Fruit fly (Drosophila melanogaster) whole organism, embryonic: ENCODE results near the gene fru.
A peak's percentile ranks its signal among the peaks of the same experiment; 100 is the strongest.

ENCODE experiments used
- ATbp ChIP-seq: fragments of 200-800 bp; sonication (Bioruptor generic); optimal IDR thresholded peaks from 2 replicates; lab custom pipeline; 2017; ENCODE audit warnings: missing biosample characterization, mild to moderate bottlenecking, missing genetic modification characterization, missing genetic modification reagents
- Antp ChIP-seq: fragments of 200-800 bp; sonication (Bioruptor generic); optimal IDR thresholded peaks from 3 replicates; lab custom pipeline; 2016; ENCODE audit warnings: missing biosample characterization, missing genetic modification characterization
- Blimp-1 ChIP-seq: fragments of 200-800 bp; sonication (Bioruptor generic); optimal IDR thresholded peaks from 3 replicates; lab custom pipeline; 2018; ENCODE audit warnings: missing biosample characterization, missing genetic modification characterization, mild to moderate bottlenecking, moderate library complexity, missing genetic modification reagents
- CG11398 ChIP-seq: fragments of 200-800 bp; sonication (Bioruptor generic); optimal IDR thresholded peaks from 2 replicates; lab custom pipeline; 2016; ENCODE audit warnings: missing biosample characterization, missing genetic modification characterization
- CG11560 ChIP-seq: fragments of 200-800 bp; sonication (Bioruptor generic); IDR thresholded peaks from 3 replicates; pipeline ENCODE4 v1.3.6; 2022; ENCODE audit warnings: missing biosample characterization, missing genetic modification characterization
- CG1233 ChIP-seq: fragments of 200-800 bp; sonication (Bioruptor generic); optimal IDR thresholded peaks from 4 replicates; lab custom pipeline; 2018; ENCODE audit warnings: missing biosample characterization, mild to moderate bottlenecking, missing genetic modification characterization
- CG12744 ChIP-seq: fragments of 200-800 bp; sonication (Bioruptor generic); optimal IDR thresholded peaks from 2 replicates; lab custom pipeline; 2016; ENCODE audit warnings: missing biosample characterization, missing genetic modification characterization
- CG13424 ChIP-seq: fragments of 200-800 bp; sonication (Bioruptor generic); optimal IDR thresholded peaks from 2 replicates; lab custom pipeline; 2019; ENCODE audit warnings: missing biosample characterization, mild to moderate bottlenecking, missing genetic modification characterization, moderate library complexity
- CG13624 ChIP-seq: fragments of 200-800 bp; sonication (Bioruptor generic); optimal IDR thresholded peaks from 2 replicates; lab custom pipeline; 2016; ENCODE audit warnings: missing biosample characterization, missing genetic modification characterization
- CG14014 ChIP-seq: fragments of 200-800 bp; sonication (Bioruptor generic); IDR thresholded peaks from 2 replicates; pipeline ENCODE4 v1.3.6; 2022; ENCODE audit warnings: missing biosample characterization, missing genetic modification characterization
- CG14710 ChIP-seq: fragments of 200-800 bp; sonication (Bioruptor generic); optimal IDR thresholded peaks from 3 replicates; lab custom pipeline; 2019; ENCODE audit warnings: missing biosample characterization, mild to moderate bottlenecking, missing genetic modification characterization, moderate library complexity
- CG15269 ChIP-seq: fragments of 200-800 bp; sonication (Bioruptor generic); optimal IDR thresholded peaks from 2 replicates; lab custom pipeline; 2018; ENCODE audit warnings: missing biosample characterization, mild to moderate bottlenecking, missing genetic modification characterization, moderate library complexity
- CG17186 ChIP-seq: fragments of 200-800 bp; sonication (Bioruptor generic); optimal IDR thresholded peaks from 3 replicates; lab custom pipeline; 2017; ENCODE audit warnings: missing biosample characterization, missing genetic modification reagents, missing genetic modification characterization
- CG17328 ChIP-seq: fragments of 200-800 bp; sonication (Bioruptor generic); IDR thresholded peaks from 2 replicates; pipeline ENCODE4 v1.3.6; 2022; ENCODE audit warnings: missing biosample characterization, missing genetic modification characterization
- CG1792 ChIP-seq: fragments of 200-800 bp; sonication (Bioruptor generic); optimal IDR thresholded peaks from 2 replicates; lab custom pipeline; 2016; ENCODE audit warnings: missing biosample characterization, missing genetic modification characterization
- CG18619 ChIP-seq: fragments of 200-800 bp; sonication (Bioruptor generic); optimal IDR thresholded peaks from 3 replicates; lab custom pipeline; 2017; ENCODE audit warnings: missing biosample characterization, mild to moderate bottlenecking, missing genetic modification characterization
- CG3163 ChIP-seq: fragments of 200-800 bp; sonication (Bioruptor generic); optimal IDR thresholded peaks from 3 replicates; lab custom pipeline; 2016; ENCODE audit warnings: missing biosample characterization, missing genetic modification characterization
- CG32532 ChIP-seq: fragments of 200-800 bp; sonication (Bioruptor generic); IDR thresholded peaks from 2 replicates; pipeline ENCODE4 v1.3.6; 2022; ENCODE audit warnings: missing biosample characterization, missing genetic modification characterization
- CG33213 ChIP-seq: fragments of 200-800 bp; sonication (Bioruptor generic); optimal IDR thresholded peaks from 3 replicates; lab custom pipeline; 2016; ENCODE audit warnings: missing biosample characterization, missing genetic modification characterization
- CG6689 ChIP-seq: fragments of 200-800 bp; sonication (Bioruptor generic); IDR thresholded peaks from 2 replicates; pipeline ENCODE4 v1.3.6; 2022; ENCODE audit warnings: missing biosample characterization, missing genetic modification characterization
- CG8924 ChIP-seq: fragments of 200-800 bp; optimal IDR thresholded peaks from 3 replicates; lab custom pipeline; 2019; ENCODE audit warnings: missing biosample characterization, mild to moderate bottlenecking, missing genetic modification characterization, moderate library complexity
- CG8944 ChIP-seq: fragments of 200-800 bp; sonication (Bioruptor generic); optimal IDR thresholded peaks from 3 replicates; lab custom pipeline; 2016; ENCODE audit warnings: missing biosample characterization, missing genetic modification characterization
- CoRest ChIP-seq: fragments of 200-800 bp; sonication (Bioruptor generic); optimal IDR thresholded peaks from 3 replicates; lab custom pipeline; 2018; ENCODE audit warnings: missing biosample characterization, mild to moderate bottlenecking, missing genetic modification characterization, moderate library complexity
- Dad ChIP-seq: fragments of 200-800 bp; sonication (Bioruptor generic); optimal IDR thresholded peaks from 3 replicates; lab custom pipeline; 2016; ENCODE audit warnings: missing biosample characterization, missing genetic modification characterization
- HHEX ChIP-seq: fragments of 200-800 bp; sonication (Bioruptor generic); optimal IDR thresholded peaks from 3 replicates; lab custom pipeline; 2017; ENCODE audit warnings: missing biosample characterization, mild to moderate bottlenecking, missing genetic modification characterization, missing genetic modification reagents
- Hmr ChIP-seq: fragments of 200-800 bp; sonication (Bioruptor generic); optimal IDR thresholded peaks from 3 replicates; lab custom pipeline; 2017; ENCODE audit warnings: mild to moderate bottlenecking, missing biosample characterization, missing genetic modification reagents, missing genetic modification characterization
- Hmx ChIP-seq: fragments of 200-800 bp; sonication (Bioruptor generic); optimal IDR thresholded peaks from 2 replicates; lab custom pipeline; 2016; ENCODE audit warnings: missing biosample characterization, missing genetic modification characterization
- NFAT ChIP-seq: fragments of 200-800 bp; sonication (Bioruptor generic); IDR thresholded peaks from 2 replicates; pipeline ENCODE4 v1.3.6; 2022; ENCODE audit warnings: missing biosample characterization, missing genetic modification characterization
- PHDP ChIP-seq: fragments of 200-800 bp; sonication (Bioruptor generic); optimal IDR thresholded peaks from 3 replicates; lab custom pipeline; 2018; ENCODE audit warnings: missing biosample characterization, mild to moderate bottlenecking, missing genetic modification characterization, moderate library complexity
- Rfx ChIP-seq: fragments of 200-800 bp; sonication (Bioruptor generic); IDR thresholded peaks from 2 replicates; pipeline ENCODE4 v1.3.6; 2022; ENCODE audit warnings: missing biosample characterization, missing genetic modification characterization
- Sry-δ ChIP-seq: fragments of 200-800 bp; sonication (Bioruptor generic); optimal IDR thresholded peaks from 2 replicates; lab custom pipeline; 2016; ENCODE audit warnings: missing biosample characterization, missing genetic modification characterization
- Usf ChIP-seq: fragments of 200-800 bp; sonication (Bioruptor generic); optimal IDR thresholded peaks from 2 replicates; lab custom pipeline; 2017; ENCODE audit warnings: missing genotype, missing biosample characterization, missing genetic modification characterization
- bowl ChIP-seq: fragments of 200-800 bp; sonication (Bioruptor generic); IDR thresholded peaks from 2 replicates; pipeline ENCODE4 v1.3.6; 2022; ENCODE audit warnings: missing biosample characterization, missing genetic modification characterization
- br ChIP-seq: fragments of >200 bp; optimal IDR thresholded peaks from 2 replicates; lab custom pipeline; 2017
- btn ChIP-seq: fragments of 200-800 bp; sonication (Bioruptor generic); optimal IDR thresholded peaks from 2 replicates; lab custom pipeline; 2016; ENCODE audit warnings: missing biosample characterization, missing genetic modification characterization
- dmrt99B ChIP-seq: fragments of 200-800 bp; sonication (Bioruptor generic); optimal IDR thresholded peaks from 2 replicates; lab custom pipeline; 2018; ENCODE audit warnings: missing biosample characterization, mild to moderate bottlenecking, missing genetic modification characterization, moderate library complexity
- gem ChIP-seq: fragments of 200-800 bp; sonication (Bioruptor generic); optimal IDR thresholded peaks from 2 replicates; lab custom pipeline; 2019; ENCODE audit warnings: missing biosample characterization, mild to moderate bottlenecking, missing genetic modification characterization, moderate library complexity
- grn ChIP-seq: fragments of 200-800 bp; sonication (Bioruptor generic); optimal IDR thresholded peaks from 3 replicates; lab custom pipeline; 2017; ENCODE audit warnings: missing biosample characterization, missing genetic modification characterization
- her ChIP-seq: fragments of 200-800 bp; sonication (Bioruptor generic); optimal IDR thresholded peaks from 2 replicates; lab custom pipeline; 2016; ENCODE audit warnings: missing biosample characterization, missing genetic modification characterization
- kay ChIP-seq: fragments of 200-800 bp; sonication (Bioruptor generic); optimal IDR thresholded peaks from 2 replicates; lab custom pipeline; 2016; ENCODE audit warnings: missing biosample characterization, missing genetic modification characterization
- nmo ChIP-seq: fragments of 200-800 bp; sonication (Bioruptor generic); optimal IDR thresholded peaks from 2 replicates; lab custom pipeline; 2018; ENCODE audit warnings: missing biosample characterization, mild to moderate bottlenecking, missing genetic modification characterization, moderate library complexity
- pnt ChIP-seq: fragments of 200-800 bp; sonication (Bioruptor generic); optimal IDR thresholded peaks from 3 replicates; lab custom pipeline; 2016; ENCODE audit warnings: missing biosample characterization, missing genetic modification characterization
- sisA ChIP-seq: fragments of 200-800 bp; sonication (Bioruptor generic); IDR thresholded peaks from 2 replicates; pipeline ENCODE4 v1.3.6; 2022; ENCODE audit warnings: missing biosample characterization, missing genetic modification characterization
- slp2 ChIP-seq: fragments of 200-800 bp; sonication (Bioruptor generic); optimal IDR thresholded peaks from 2 replicates; lab custom pipeline; 2016; ENCODE audit warnings: missing biosample characterization, missing genetic modification characterization
- sna ChIP-seq: fragments of 200-800 bp; sonication (Bioruptor generic); IDR thresholded peaks from 2 replicates; pipeline ENCODE4 v1.3.6; 2022; ENCODE audit warnings: missing biosample characterization, missing genetic modification characterization; ENCODE audit not compliant: partially characterized antibody
- sob ChIP-seq: fragments of 200-800 bp; sonication (Bioruptor generic); IDR thresholded peaks from 2 replicates; pipeline ENCODE4 v1.3.6; 2022; ENCODE audit warnings: missing biosample characterization, missing genetic modification characterization
- ssp ChIP-seq: fragments of 200-800 bp; sonication (Bioruptor generic); IDR thresholded peaks from 2 replicates; pipeline ENCODE4 v1.3.6; 2022; ENCODE audit warnings: missing biosample characterization, missing genetic modification characterization
- unpg ChIP-seq: fragments of 200-800 bp; sonication (Bioruptor generic); optimal IDR thresholded peaks from 3 replicates; lab custom pipeline; 2018; ENCODE audit warnings: missing biosample characterization, mild to moderate bottlenecking, missing genetic modification characterization, moderate library complexity
- usp ChIP-seq: fragments of >200 bp; optimal IDR thresholded peaks from 2 replicates; lab custom pipeline; 2017; ENCODE audit warnings: missing biosample characterization, missing genetic modification characterization
- zen ChIP-seq: fragments of 200-800 bp; sonication (Bioruptor generic); optimal IDR thresholded peaks from 3 replicates; lab custom pipeline; 2018; ENCODE audit warnings: missing biosample characterization, mild to moderate bottlenecking, missing genetic modification characterization, moderate library complexity

fru gene

DNA sequence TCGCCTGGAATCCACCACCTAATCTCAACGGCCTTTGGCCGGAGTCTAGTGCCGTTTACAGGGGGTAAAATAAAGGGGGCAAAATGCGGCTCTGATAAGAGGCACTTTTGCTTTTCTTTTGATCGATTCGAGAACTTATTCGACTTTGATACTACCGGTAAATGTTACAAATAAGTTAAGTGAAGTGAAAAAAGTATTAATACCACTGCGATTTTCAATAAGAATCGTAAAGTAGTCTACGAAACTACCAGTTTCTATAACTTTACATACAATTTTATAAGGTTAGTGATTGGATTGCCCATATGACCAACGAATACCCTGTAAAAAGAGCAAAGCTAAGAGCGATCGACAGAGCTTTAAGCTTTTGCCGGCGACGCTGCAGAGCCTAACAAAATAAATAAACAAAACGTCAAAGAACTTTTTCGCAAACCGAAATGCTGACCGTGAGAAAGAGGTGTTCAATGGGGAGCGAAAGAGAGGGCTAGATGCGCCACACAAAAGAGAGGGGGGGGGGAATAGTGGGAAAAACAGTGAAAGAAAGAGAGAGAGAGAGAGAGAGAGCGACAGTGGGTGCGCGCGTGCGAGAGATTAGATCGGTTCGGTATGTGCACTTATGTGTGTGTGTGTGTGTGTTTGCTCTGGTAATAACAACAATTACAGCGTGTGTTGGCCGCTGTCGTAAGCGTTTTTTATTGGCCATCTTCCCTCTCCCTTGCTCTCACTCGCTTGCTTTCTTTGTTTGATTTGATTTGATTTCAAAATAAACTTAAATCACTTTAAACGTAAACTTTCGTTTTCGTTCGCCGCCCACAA, 108.6 kb downstream of the fru start (continued):
- peak; percentile 63 for TF ChIP-seq nmo (GFP tag; lab: Kevin White, UChicago)
- TF ChIP-seq br (lab: Kevin White, UChicago): no peak
- TF ChIP-seq gem (tag; lab: Kevin White, UChicago): peak; percentile 82
- TF ChIP-seq CG17186 (GFP tag; lab: Kevin White, UChicago): no peak
- TF ChIP-seq kay (GFP tag; lab: Kevin White, UChicago): peak; percentile 31
- peak; percentile 44 for TF ChIP-seq CG3163 (GFP tag; lab: Kevin White, UChicago)
- TF ChIP-seq CG13624 (GFP tag; lab: Kevin White, UChicago): peak; percentile 47
- peak; percentile 75 for TF ChIP-seq Rfx (GFP tag; lab: Robert Waterston, UW)
- TF ChIP-seq Blimp-1 (GFP tag; lab: Kevin White, UChicago): peak; percentile 67
- peak; percentile 26 for TF ChIP-seq btn
- TF ChIP-seq her (GFP tag; lab: Kevin White, UChicago): peak; percentile 21
- peak; percentile 72 for TF ChIP-seq Hmr (GFP tag; lab: Kevin White, UChicago)
- peak; percentile 50 for TF ChIP-seq Antp (GFP tag; lab: Kevin White, UChicago)
- TF ChIP-seq sna (GFP tag; lab: Robert Waterston, UW): no peak
- TF ChIP-seq usp (GFP tag; lab: Kevin White, UChicago): no peak
- TF ChIP-seq bowl (GFP tag; lab: Robert Waterston, UW): no peak
- no peak; the same call in 1 of the 2 replicates for TF ChIP-seq NFAT (GFP tag; lab: Robert Waterston, UW)
- TF ChIP-seq Usf (GFP tag; lab: Kevin White, UChicago): peak; percentile 27
- TF ChIP-seq CG8944: peak; percentile 63
- peak; percentile 78 for TF ChIP-seq dmrt99B (tag; lab: Kevin White, UChicago)
- peak; percentile 60 for TF ChIP-seq pnt (GFP tag; lab: Kevin White, UChicago)
- no peak for TF ChIP-seq CG14710 (tag; lab: Kevin White, UChicago)
- TF ChIP-seq Dad (GFP tag; lab: Kevin White, UChicago): peak; percentile 34
- peak; percentile 72 for TF ChIP-seq CG8924 (tag; lab: Kevin White, UChicago)
- peak; percentile 44 for TF ChIP-seq Hmx (GFP tag; lab: Kevin White, UChicago)
- TF ChIP-seq zen (tag; lab: Kevin White, UChicago): no peak
- TF ChIP-seq HHEX (GFP tag; lab: Kevin White, UChicago): peak; percentile 64
- peak; percentile 82 for TF ChIP-seq PHDP (tag; lab: Kevin White, UChicago)
- 0 out of 3 replicates have a peak, but pooled peaks have one; percentile 53 for TF ChIP-seq CG11560 (tag; lab: Robert Waterston, UW)
- TF ChIP-seq CG18619 (GFP tag; lab: Kevin White, UChicago): peak; percentile 53
- peak; percentile 61 for TF ChIP-seq sisA (GFP tag; lab: Robert Waterston, UW)
- peak; percentile 45 for TF ChIP-seq slp2 (GFP tag; lab: Kevin White, UChicago)
- peak; percentile 42 for TF ChIP-seq ssp
- TF ChIP-seq Sry-δ (GFP tag; lab: Kevin White, UChicago): peak; percentile 30
- TF ChIP-seq unpg (GFP tag; lab: Kevin White, UChicago): peak; percentile 71
- TF ChIP-seq CG11398: no peak
- TF ChIP-seq grn: peak; percentile 72
- peak; percentile 50; the same call in 1 of the 2 replicates for TF ChIP-seq CG14014
- TF ChIP-seq CG17328 (GFP tag; lab: Robert Waterston, UW): peak; percentile 37
- peak; percentile 45 for TF ChIP-seq CG13424 (tag; lab: Kevin White, UChicago)
- peak; percentile 63 for TF ChIP-seq CG15269 (tag; lab: Kevin White, UChicago)
- peak; percentile 65 for TF ChIP-seq CoRest (tag; lab: Kevin White, UChicago)
- TF ChIP-seq CG33213 (GFP tag; lab: Kevin White, UChicago): peak; percentile 14
- peak; percentile 55 for TF ChIP-seq sob
- no peak for TF ChIP-seq CG12744 (GFP tag; lab: Kevin White, UChicago)
- peak; percentile 20 for TF ChIP-seq ATbp (GFP tag; lab: Kevin White, UChicago)
- TF ChIP-seq CG32532 (GFP tag; lab: Robert Waterston, UW): peak; percentile 65
- peak; percentile 63 for TF ChIP-seq CG1792 (GFP tag; lab: Kevin White, UChicago)
- TF ChIP-seq CG6689 (GFP tag; lab: Robert Waterston, UW): peak; percentile 30; the same call in 1 of the 2 replicates
- TF ChIP-seq CG1233 (GFP tag; lab: Kevin White, UChicago): peak; percentile 57
